Fruit fly (Drosophila melanogaster) whole organism, adult: ENCODE measurements around the gene Jon99Fi.
A peak's percentile ranks its signal among the peaks of the same experiment; 100 is the strongest.

Experiments
- CG11617 ChIP-seq: fragments of 200-800 bp; sonication (Bioruptor generic); optimal IDR thresholded peaks from 2 replicates; lab custom pipeline; 2017; ENCODE audit warnings: mild to moderate bottlenecking, missing biosample characterization, missing genetic modification reagents, missing genetic modification characterization
- CG12768 ChIP-seq: fragments of 200-800 bp; sonication (Bioruptor generic); optimal IDR thresholded peaks from 2 replicates; lab custom pipeline; 2017; ENCODE audit warnings: missing biosample characterization, missing genetic modification characterization, mild to moderate bottlenecking, moderate library complexity, missing genetic modification reagents
- CG14711 ChIP-seq: fragments of 200-800 bp; sonication (Bioruptor generic); optimal IDR thresholded peaks from 2 replicates; lab custom pipeline; 2018; ENCODE audit warnings: missing biosample characterization, mild to moderate bottlenecking, missing genetic modification characterization, moderate library complexity
- CG1620 ChIP-seq: fragments of 200-800 bp; sonication (Bioruptor generic); optimal IDR thresholded peaks from 2 replicates; lab custom pipeline; 2016; ENCODE audit warnings: missing biosample characterization, missing genetic modification characterization
- CG33017 ChIP-seq: fragments of 200-800 bp; sonication (Bioruptor generic); optimal IDR thresholded peaks from 2 replicates; lab custom pipeline; 2018; ENCODE audit warnings: missing biosample characterization, mild to moderate bottlenecking, missing genetic modification characterization, moderate library complexity
- CG5204 ChIP-seq: fragments of 200-800 bp; sonication (Bioruptor generic); optimal IDR thresholded peaks from 2 replicates; lab custom pipeline; 2016; ENCODE audit warnings: missing biosample characterization, missing genetic modification characterization
- CG7045 ChIP-seq: fragments of 200-800 bp; sonication (Bioruptor generic); optimal IDR thresholded peaks from 2 replicates; lab custom pipeline; 2017; ENCODE audit warnings: missing biosample characterization, mild to moderate bottlenecking, missing genetic modification characterization
- CG7101 ChIP-seq: fragments of 200-800 bp; sonication (Bioruptor generic); optimal IDR thresholded peaks from 2 replicates; lab custom pipeline; 2018; ENCODE audit warnings: missing biosample characterization, mild to moderate bottlenecking, missing genetic modification characterization, moderate library complexity
- Clk ChIP-seq: fragments of 200-800 bp; sonication (Bioruptor generic); optimal IDR thresholded peaks from 2 replicates; lab custom pipeline; 2017; ENCODE audit warnings: missing biosample characterization, missing genetic modification characterization
- Crg-1 ChIP-seq: fragments of 200-800 bp; sonication (Bioruptor generic); optimal IDR thresholded peaks from 2 replicates; lab custom pipeline; 2016; ENCODE audit warnings: missing biosample characterization, missing genetic modification characterization
- Hr96 ChIP-seq: fragments of 200-800 bp; sonication (Bioruptor generic); optimal IDR thresholded peaks from 2 replicates; lab custom pipeline; 2016; ENCODE audit warnings: missing biosample characterization, missing genetic modification characterization
- Mnt ChIP-seq: fragments of 200-800 bp; sonication (Bioruptor generic); optimal IDR thresholded peaks from 2 replicates; lab custom pipeline; 2016; ENCODE audit warnings: missing biosample characterization, mild to moderate bottlenecking, missing genetic modification characterization
- bab1 ChIP-seq: fragments of 200-800 bp; sonication (Bioruptor generic); optimal IDR thresholded peaks from 3 replicates; lab custom pipeline; 2019; ENCODE audit warnings: missing biosample characterization, mild to moderate bottlenecking, missing genetic modification characterization, moderate library complexity
- cic ChIP-seq: fragments of 200-800 bp; sonication (Bioruptor generic); optimal IDR thresholded peaks from 2 replicates; lab custom pipeline; 2017; ENCODE audit warnings: missing biosample characterization, mild to moderate bottlenecking, missing genetic modification characterization, moderate library complexity
- cnc ChIP-seq, 2 experiments: fragments of >200 bp; optimal IDR thresholded peaks; 2 replicates each; lab custom pipeline; 2017
- kay ChIP-seq: fragments of 200-800 bp; sonication (Bioruptor generic); peaks from one replicate; lab custom pipeline; 2016; ENCODE audit warnings: missing biosample characterization, missing genetic modification characterization, borderline replicate concordance
- ovo ChIP-seq: fragments of 200-800 bp; sonication (Bioruptor generic); optimal IDR thresholded peaks from 2 replicates; lab custom pipeline; 2016; ENCODE audit warnings: missing biosample characterization, missing genetic modification characterization
- pad ChIP-seq: fragments of 200-800 bp; sonication (Bioruptor generic); optimal IDR thresholded peaks from 3 replicates; lab custom pipeline; 2017; ENCODE audit warnings: missing biosample characterization, missing genetic modification characterization, mild to moderate bottlenecking, moderate library complexity, missing genetic modification reagents
- tj ChIP-seq: fragments of 200-800 bp; sonication (Bioruptor generic); optimal IDR thresholded peaks from 3 replicates; lab custom pipeline; 2017; ENCODE audit warnings: missing biosample characterization, mild to moderate bottlenecking, missing genetic modification characterization, moderate library complexity
- toe ChIP-seq: fragments of 200-800 bp; sonication (Bioruptor generic); optimal IDR thresholded peaks from 2 replicates; lab custom pipeline; 2016; ENCODE audit warnings: missing biosample characterization, missing genetic modification characterization

Jon99Fi gene

dm6 chr3R:30465775-30466494 is 22.8 kb upstream of the Jon99Fi start, which contains the start of gene PH4alphaEFB:
Gene PH4alphaEFB (plus strand): TSS chr3R:30466050.
- TF ChIP-seq CG33017 (tag; lab: Kevin White, UChicago) (no peak), CG7045 (GFP tag; lab: Kevin White, UChicago) (no peak), CG12768 (no peak), Crg-1 (GFP tag; lab: Kevin White, UChicago) (no peak), tj (peak; percentile 30), toe (GFP tag; lab: Kevin White, UChicago) (no peak), CG11617 (GFP tag; lab: Kevin White, UChicago) (peak; percentile 7), kay (GFP tag; lab: Kevin White, UChicago) (peak; percentile 74), pad (no peak), ovo (GFP tag; lab: Kevin White, UChicago) (no peak), CG14711 (tag; lab: Kevin White, UChicago) (no peak), CG7101 (tag; lab: Kevin White, UChicago) (no peak), Clk (no peak), Hr96 (GFP tag; lab: Kevin White, UChicago) (no peak), cic (GFP tag; lab: Kevin White, UChicago) (no peak), Mnt (GFP tag; lab: Kevin White, UChicago) (peak; percentile 11), CG5204 (GFP tag; lab: Kevin White, UChicago) (no peak), CG1620 (no peak), bab1 (GFP tag; lab: Kevin White, UChicago) (peak; percentile 18), cnc (optimal IDR thresholded peaks at IDR 0.05; lab: Kevin White, UChicago) (no peak)

dm6 chr3R:30466515-30466914 is 22.2 kb upstream of the Jon99Fi start:
- TF ChIP-seq CG12768 = peak; percentile 54
- no peak for TF ChIP-seq Hr96 (GFP tag; lab: Kevin White, UChicago)
- TF ChIP-seq Mnt (GFP tag; lab: Kevin White, UChicago) = peak; percentile 14
- peak; percentile 76 for TF ChIP-seq cic (GFP tag; lab: Kevin White, UChicago)

- TF ChIP-seq ovo (GFP tag; lab: Kevin White, UChicago) (no peak), bab1 (GFP tag; lab: Kevin White, UChicago) (no peak), tj (no peak), kay (GFP tag; lab: Kevin White, UChicago) (no peak), CG5204 (GFP tag; lab: Kevin White, UChicago) (no peak), toe (GFP tag; lab: Kevin White, UChicago) (no peak), Mnt (GFP tag; lab: Kevin White, UChicago) (no peak)
Observed at dm6 chr3R:30467062-30467461, 21.7 kb upstream of the Jon99Fi start.

- TF ChIP-seq Crg-1 (GFP tag; lab: Kevin White, UChicago) (no peak), CG11617 (GFP tag; lab: Kevin White, UChicago) (no peak), cnc (optimal IDR thresholded peaks at IDR 0.05; lab: Kevin White, UChicago) (no peak), tj (peak; percentile 99), cic (GFP tag; lab: Kevin White, UChicago) (no peak), CG1620 (no peak), CG5204 (GFP tag; lab: Kevin White, UChicago) (no peak)
Observed at dm6 chr3R:30470690-30471089, 18.1 kb upstream of the Jon99Fi start.

- no peak for TF ChIP-seq Clk
- TF ChIP-seq pad = no peak
- no peak for TF ChIP-seq Mnt (GFP tag; lab: Kevin White, UChicago)
- no peak for TF ChIP-seq tj
- no peak for TF ChIP-seq Hr96 (GFP tag; lab: Kevin White, UChicago)
- no peak for TF ChIP-seq cnc (optimal IDR thresholded peaks at IDR 0.05; lab: Kevin White, UChicago)
- TF ChIP-seq CG12768 = no peak
- no peak for TF ChIP-seq CG33017 (tag; lab: Kevin White, UChicago)
- TF ChIP-seq CG5204 (GFP tag; lab: Kevin White, UChicago) = no peak
- TF ChIP-seq CG11617 (GFP tag; lab: Kevin White, UChicago) = no peak
- no peak for TF ChIP-seq CG7101 (tag; lab: Kevin White, UChicago)
- TF ChIP-seq bab1 (GFP tag; lab: Kevin White, UChicago) = no peak
- TF ChIP-seq ovo (GFP tag; lab: Kevin White, UChicago) = no peak
- TF ChIP-seq CG1620 = no peak
- TF ChIP-seq cic (GFP tag; lab: Kevin White, UChicago) = no peak
- no peak for TF ChIP-seq Crg-1 (GFP tag; lab: Kevin White, UChicago)
- no peak for TF ChIP-seq CG7045 (GFP tag; lab: Kevin White, UChicago)
- no peak for TF ChIP-seq kay (GFP tag; lab: Kevin White, UChicago)
Observed at dm6 chr3R:30472331-30472730, 16.4 kb upstream of the Jon99Fi start.

- TF ChIP-seq CG14711 (tag; lab: Kevin White, UChicago) (no peak), kay (GFP tag; lab: Kevin White, UChicago) (no peak), CG5204 (GFP tag; lab: Kevin White, UChicago) (no peak), Hr96 (GFP tag; lab: Kevin White, UChicago) (no peak), cnc (optimal IDR thresholded peaks at IDR 0.05; lab: Kevin White, UChicago) (no peak), cic (GFP tag; lab: Kevin White, UChicago) (no peak), CG12768 (no peak), CG11617 (GFP tag; lab: Kevin White, UChicago) (no peak), toe (GFP tag; lab: Kevin White, UChicago) (no peak), Crg-1 (GFP tag; lab: Kevin White, UChicago) (no peak), CG33017 (tag; lab: Kevin White, UChicago) (no peak), bab1 (GFP tag; lab: Kevin White, UChicago) (no peak), CG7045 (GFP tag; lab: Kevin White, UChicago) (no peak)
Observed at dm6 chr3R:30474667-30475213, 14.0 kb upstream of the Jon99Fi start.
